Fruit fly (Drosophila melanogaster): ENCODE results near the gene CG10969.

- no peak for TF ChIP-seq CG2202 (tag; optimal IDR thresholded peaks at IDR 0.05)
- TF ChIP-seq Nf-YC (tag; optimal IDR thresholded peaks at IDR 0.05) = no peak
- TF ChIP-seq gem (tag; optimal IDR thresholded peaks at IDR 0.05) = no peak
- TF ChIP-seq CG9437 (GFP tag; optimal IDR thresholded peaks at IDR 0.05) = no peak
- TF ChIP-seq CG13894 (tag; optimal IDR thresholded peaks at IDR 0.05) = no peak
- no peak for TF ChIP-seq CG13287 (GFP tag; IDR thresholded peaks at IDR 0.05; ENCODE audit: partially characterized antibody)
- TF ChIP-seq CG15011 (GFP tag; optimal IDR thresholded peaks at IDR 0.05) = no peak
- no peak for TF ChIP-seq CG11504 (tag; optimal IDR thresholded peaks at IDR 0.05)
- no peak for TF ChIP-seq esg (GFP tag; conservative IDR thresholded peaks at IDR 0.05)
- TF ChIP-seq CG3995 (GFP tag; optimal IDR thresholded peaks at IDR 0.05) = no peak
- no peak for TF ChIP-seq usp (GFP tag; optimal IDR thresholded peaks at IDR 0.05)
- no peak for TF ChIP-seq cas (GFP tag; IDR thresholded peaks at IDR 0.05)
- TF ChIP-seq gro (GFP tag; optimal IDR thresholded peaks at IDR 0.05) = no peak
- no peak for TF ChIP-seq CG16863 (GFP tag; optimal IDR thresholded peaks at IDR 0.05)
Observed at dm6 chr3L:12796077-12796641, 15.3 kb upstream of the CG10969 start.
